Fruit fly (Drosophila melanogaster): ENCODE results near the gene CG42870.

The CG42870 gene

DNA sequence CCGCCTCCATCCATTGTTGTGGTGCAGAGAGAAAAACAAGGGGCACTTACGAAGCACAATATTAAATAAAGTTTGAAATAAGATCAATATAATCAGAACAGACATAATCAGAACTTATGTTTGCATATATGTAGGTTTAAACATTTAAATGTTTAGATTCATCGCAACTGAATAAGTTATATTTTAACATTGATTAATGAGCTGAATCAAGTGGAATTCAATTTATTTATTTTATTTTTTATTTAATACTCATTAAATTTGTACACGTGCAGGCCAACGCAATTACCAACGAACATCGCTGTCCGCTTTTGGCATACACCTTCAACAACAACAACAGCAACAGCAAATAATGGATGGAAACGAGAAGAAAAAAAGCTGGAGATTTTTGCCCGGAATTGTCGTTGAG is 38.3 kb downstream of the CG42870 start (continued):
- TF ChIP-seq CG32772 (GFP tag; IDR thresholded peaks at IDR 0.05) (no peak), salm (tag; optimal IDR thresholded peaks at IDR 0.05) (peak; percentile 23), CG43689 (GFP tag; IDR thresholded peaks at IDR 0.05) (no peak), CG31365 (tag; optimal IDR thresholded peaks at IDR 0.05) (no peak), gsb (GFP tag; IDR thresholded peaks at IDR 0.05) (no peak), prd (optimal IDR thresholded peaks at IDR 0.05) (no peak), prd (GFP tag; IDR thresholded peaks at IDR 0.05) (peak; percentile 25; the same call in 1 of the 3 replicates), CG17359 (tag; optimal IDR thresholded peaks at IDR 0.05) (peak; percentile 58), h (optimal IDR thresholded peaks at IDR 0.05) (no peak), Gug (GFP tag; IDR thresholded peaks at IDR 0.05) (no peak), CG9609 (GFP tag; optimal IDR thresholded peaks at IDR 0.05) (no peak), maf-S (GFP tag; optimal IDR thresholded peaks at IDR 0.05) (no peak), crol (GFP tag; IDR thresholded peaks at IDR 0.05) (no peak), CG9932 (GFP tag; IDR thresholded peaks at IDR 0.05) (no peak), CG1024 (GFP tag; IDR thresholded peaks at IDR 0.05) (no peak), CG10543 (GFP tag; optimal IDR thresholded peaks at IDR 0.05) (no peak), BEAF-32 (GFP tag; optimal IDR thresholded peaks at IDR 0.05) (no peak), bcd (GFP tag; optimal IDR thresholded peaks at IDR 0.05) (peak; percentile 15), CG1603 (tag; optimal IDR thresholded peaks at IDR 0.05) (peak; percentile 10), H15 (GFP tag; IDR thresholded peaks at IDR 0.05) (no peak), unc-4 (GFP tag; IDR thresholded peaks at IDR 0.05; ENCODE audit: partially characterized antibody) (no peak), Asciz (GFP tag; optimal IDR thresholded peaks at IDR 0.05) (peak; percentile 42), gem (tag; optimal IDR thresholded peaks at IDR 0.05) (peak; percentile 70), p53 (GFP tag; optimal IDR thresholded peaks at IDR 0.05) (no peak), CTCF (GFP tag; optimal IDR thresholded peaks at IDR 0.05) (no peak), CG13296 (GFP tag; optimal IDR thresholded peaks at IDR 0.05) (peak; percentile 24), danr (GFP tag; IDR thresholded peaks at IDR 0.05) (no peak), NFAT (GFP tag; IDR thresholded peaks at IDR 0.05) (no peak), Blimp-1 (GFP tag; optimal IDR thresholded peaks at IDR 0.05) (peak; percentile 19), Lhr (GFP tag; optimal IDR thresholded peaks at IDR 0.05) (no peak), Fer1 (GFP tag; optimal IDR thresholded peaks at IDR 0.05) (peak; percentile 18), CG17612 (GFP tag; IDR thresholded peaks at IDR 0.05) (no peak), HLH3B (GFP tag; IDR thresholded peaks at IDR 0.05) (no peak), CG6683 (GFP tag; optimal IDR thresholded peaks at IDR 0.05) (no peak), NC2β (GFP tag; optimal IDR thresholded peaks at IDR 0.05) (no peak), CG34224 (GFP tag; IDR thresholded peaks at IDR 0.05; ENCODE audit: partially characterized antibody) (no peak), CG17912 (GFP tag; optimal IDR thresholded peaks at IDR 0.05) (no peak), Ada2b (GFP tag; IDR thresholded peaks at IDR 0.05) (no peak), ci (GFP tag; IDR thresholded peaks at IDR 0.05) (no peak), Xbp1 (GFP tag; optimal IDR thresholded peaks at IDR 0.05) (no peak), H2.0 (GFP tag; IDR thresholded peaks at IDR 0.05) (no peak), Dek (tag; optimal IDR thresholded peaks at IDR 0.05) (peak; percentile 14), oc (tag; optimal IDR thresholded peaks at IDR 0.05) (no peak), tio (GFP tag; optimal IDR thresholded peaks at IDR 0.05) (no peak), wor (GFP tag; IDR thresholded peaks at IDR 0.05) (peak; percentile 34; the same call in 1 of the 2 replicates), CG15514 (GFP tag; optimal IDR thresholded peaks at IDR 0.05) (no peak), CG1529 (GFP tag; optimal IDR thresholded peaks at IDR 0.05) (no peak), Hsf (GFP tag; optimal IDR thresholded peaks at IDR 0.05) (no peak), lola (GFP tag; optimal IDR thresholded peaks at IDR 0.05) (no peak), ewg (GFP tag; optimal IDR thresholded peaks at IDR 0.05) (peak; percentile 7), CG9817 (tag; optimal IDR thresholded peaks at IDR 0.05) (no peak), gsb-n (tag; optimal IDR thresholded peaks at IDR 0.05) (no peak)
